Worm (Caenorhabditis elegans): ENCODE results near the gene try-10.
A peak's percentile ranks its signal among the peaks of the same experiment; 100 is the strongest.

Gene try-10

DNA sequence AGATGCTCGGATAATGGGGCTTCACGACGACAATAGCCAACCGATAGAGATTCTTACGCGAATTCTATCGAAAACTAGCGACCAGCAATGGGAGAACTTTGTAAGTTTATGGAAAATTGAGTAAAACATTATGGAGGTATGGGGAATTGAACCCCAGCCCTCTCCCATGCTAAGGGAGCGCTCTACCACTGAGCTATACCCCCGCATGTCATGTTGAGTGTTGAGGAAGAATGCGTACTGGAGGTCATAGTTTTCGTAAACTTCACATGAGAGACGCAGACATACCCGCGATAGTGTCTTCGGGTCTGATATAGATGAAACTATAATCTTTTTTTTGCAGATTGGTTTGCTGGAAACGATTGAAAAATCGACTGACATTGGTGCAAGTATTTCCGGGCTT is 9.7 kb downstream of the try-10 start (continued):
- no peak for TF ChIP-seq lsy-2 (tag; optimal IDR thresholded peaks at IDR 0.05)
- peak; percentile 64 for TF ChIP-seq hlh-11 (tag; optimal IDR thresholded peaks at IDR 0.05)
- peak in 1 of 2 experiments; percentile 68 for TF ChIP-seq mdl-1 (tag; optimal IDR thresholded peaks at IDR 0.05)
- TF ChIP-seq F49E8.2 (tag; optimal IDR thresholded peaks at IDR 0.05; ENCODE audit: borderline replicate concordance) = peak; percentile 65
- peak; percentile 85 for TF ChIP-seq Y105C5A.15 (GFP tag; IDR thresholded peaks at IDR 0.05)
- TF ChIP-seq gei-8 (GFP tag; optimal IDR thresholded peaks at IDR 0.05) = peak; percentile 62
- TF ChIP-seq fkh-10 (GFP tag; optimal IDR thresholded peaks at IDR 0.05) = no peak
- 0 out of 2 replicates have a peak, but pooled peaks have one; percentile 48 for TF ChIP-seq mxl-2 (GFP tag; conservative IDR thresholded peaks at IDR 0.05)
- TF ChIP-seq T20F7.1 (GFP tag; optimal IDR thresholded peaks at IDR 0.05) = no peak
- 0 out of 2 replicates have a peak, but pooled peaks have one; percentile 55 for TF ChIP-seq F26F4.8 (GFP tag; conservative IDR thresholded peaks at IDR 0.05)
- no peak for TF ChIP-seq lin-29 (GFP tag; IDR thresholded peaks at IDR 0.05)
- no peak for TF ChIP-seq skn-1 (tag; optimal IDR thresholded peaks at IDR 0.05)
- peak; percentile 88 for TF ChIP-seq T26A8.4 (GFP tag; IDR thresholded peaks at IDR 0.05)
- no peak for TF ChIP-seq nhr-11 (tag; optimal IDR thresholded peaks at IDR 0.05)
- TF ChIP-seq lim-7 (GFP tag; IDR thresholded peaks at IDR 0.05) = peak; percentile 95
- TF ChIP-seq pha-4 (GFP tag; IDR thresholded peaks at IDR 0.05) = peak; percentile 92
- no peak for TF ChIP-seq pha-4 (tag; optimal IDR thresholded peaks at IDR 0.05)
- TF ChIP-seq F10B5.3 (tag; optimal IDR thresholded peaks at IDR 0.05) = peak; percentile 65
- no peak for TF ChIP-seq jun-1 (tag; optimal IDR thresholded peaks at IDR 0.05)
- no peak for TF ChIP-seq ztf-11 (tag; optimal IDR thresholded peaks at IDR 0.05)
- TF ChIP-seq attf-4 (tag; optimal IDR thresholded peaks at IDR 0.05) = no peak
- TF ChIP-seq lir-3 (tag; optimal IDR thresholded peaks at IDR 0.05) = peak; percentile 14
- TF ChIP-seq hmg-1.1 (GFP tag; IDR thresholded peaks at IDR 0.05) = peak; percentile 94
- TF ChIP-seq hlh-30 (tag; optimal IDR thresholded peaks at IDR 0.05; ENCODE audit: insufficient read depth) = peak; percentile 56
- TF ChIP-seq tra-1 (GFP tag; IDR thresholded peaks at IDR 0.05) = peak; percentile 77
- 0 out of 2 replicates have a peak, but pooled peaks have one; percentile 61 for TF ChIP-seq F44E2.7 (GFP tag; IDR thresholded peaks at IDR 0.05)
- TF ChIP-seq lin-39 (tag; optimal IDR thresholded peaks at IDR 0.05) = no peak
- no peak for TF ChIP-seq saeg-2 (GFP tag; IDR thresholded peaks at IDR 0.05)
- peak; percentile 69; the same call in 1 of the 2 replicates for TF ChIP-seq D1046.2 (GFP tag; IDR thresholded peaks at IDR 0.05)
- peak; percentile 69 for TF ChIP-seq Y5F2A.4 (GFP tag; optimal IDR thresholded peaks at IDR 0.05)
- TF ChIP-seq aha-1 (tag) = peak; percentile 42
- 0 out of 2 replicates have a peak, but pooled peaks have one; percentile 49 for TF ChIP-seq ZK337.2 (GFP tag; IDR thresholded peaks at IDR 0.05)
- TF ChIP-seq vab-7 (GFP tag; IDR thresholded peaks at IDR 0.05) = peak; percentile 83
- no peak for TF ChIP-seq R02D3.7 (tag; optimal IDR thresholded peaks at IDR 0.05)
- peak; percentile 89 for TF ChIP-seq nhr-41 (GFP tag; IDR thresholded peaks at IDR 0.05)
- TF ChIP-seq zip-11 (GFP tag; IDR thresholded peaks at IDR 0.05) = peak; percentile 80; the same call in 1 of the 2 replicates
- peak; percentile 80 for TF ChIP-seq dve-1 (tag; optimal IDR thresholded peaks at IDR 0.05; ENCODE audit: insufficient read depth)
- no peak for TF ChIP-seq daf-12 (tag; optimal IDR thresholded peaks at IDR 0.05)
- no peak for TF ChIP-seq Y48G9A.11 (GFP tag; IDR thresholded peaks at IDR 0.05)
- TF ChIP-seq mxl-3 (GFP tag; optimal IDR thresholded peaks at IDR 0.05) = peak; percentile 64
- peak; percentile 72 for TF ChIP-seq spr-1 (tag; optimal IDR thresholded peaks at IDR 0.05)
- no peak for TF ChIP-seq fos-1 (tag; optimal IDR thresholded peaks at IDR 0.05)
- TF ChIP-seq lin-1 (GFP tag; IDR thresholded peaks at IDR 0.05) = peak; percentile 75
- TF ChIP-seq mes-2 (tag; optimal IDR thresholded peaks at IDR 0.05; ENCODE audit: poor library complexity, severe bottlenecking) = peak; percentile 76
- TF ChIP-seq dmd-8 (GFP tag; IDR thresholded peaks at IDR 0.05) = peak; percentile 95
- peak; percentile 53; the same call in 1 of the 2 replicates for TF ChIP-seq madf-9 (GFP tag; conservative IDR thresholded peaks at IDR 0.05)
- TF ChIP-seq lin-13 (GFP tag; optimal IDR thresholded peaks at IDR 0.05) = peak; percentile 36
- TF ChIP-seq cey-2 (tag; optimal IDR thresholded peaks at IDR 0.05; ENCODE audit: borderline replicate concordance, insufficient read depth) = no peak
- no peak for TF ChIP-seq set-16 (GFP tag; IDR thresholded peaks at IDR 0.05)
- peak; percentile 25 for TF ChIP-seq ceh-32 (tag; optimal IDR thresholded peaks at IDR 0.05; ENCODE audit: poor library complexity)
- TF ChIP-seq nhr-6 (tag; optimal IDR thresholded peaks at IDR 0.05) = peak; percentile 61
